Fruit fly (Drosophila melanogaster) whole organism: ENCODE results near the gene CG9692.

ENCODE experiments used
- CG8478 ChIP-seq: fragments of >200 bp; optimal IDR thresholded peaks from 2 replicates; lab custom pipeline; 2018; ENCODE audit warnings: inconsistent platforms
- pan ChIP-seq: fragments of >200 bp; optimal IDR thresholded peaks from 2 replicates; lab custom pipeline; 2017
- psq ChIP-seq: fragments of >200 bp; optimal IDR thresholded peaks from 2 replicates; lab custom pipeline; 2017
- usp ChIP-seq: fragments of >200 bp; optimal IDR thresholded peaks from 2 replicates; lab custom pipeline; 2017; ENCODE audit warnings: missing biosample characterization, missing genetic modification characterization, mixed read lengths

DNA sequence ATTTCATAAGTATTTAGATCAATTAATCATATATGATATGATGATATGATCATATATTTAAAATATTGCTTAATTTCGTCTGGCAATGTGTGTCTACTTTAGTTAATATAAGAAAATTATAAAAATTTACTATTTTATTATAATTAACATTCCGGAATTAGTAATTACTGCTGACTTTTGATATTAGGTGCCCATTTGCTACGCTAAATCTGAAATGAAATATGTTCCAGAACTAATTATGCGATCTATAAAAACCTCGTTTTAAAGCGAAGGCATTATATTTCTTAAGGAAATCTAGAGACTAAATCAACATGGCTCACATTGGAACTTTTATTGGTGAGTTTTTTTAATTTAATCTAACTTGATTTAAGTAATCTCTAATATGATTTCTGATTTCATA lies 50.4 kb downstream of the CG9692 start, which contains the start of gene CG42852:
- TF ChIP-seq pan (lab: Kevin White, UChicago) (no peak), psq (lab: Kevin White, UChicago) (no peak), CG8478 (lab: Kevin White, UChicago) (no peak), usp (GFP tag; lab: Kevin White, UChicago) (no peak)
